Worm (Caenorhabditis elegans): Measurements from ENCODE around the gene col-117.

col-117 gene

ce11 chrIV:8813614-8814013, 10.4 kb downstream of the col-117 start, which contains the start of gene exc-5:
exc-5 (minus strand) TSS chrIV:8813670.
- TF ChIP-seq unc-55 (GFP tag; optimal IDR thresholded peaks at IDR 0.05) (peak; percentile 75), tbx-2 (tag; optimal IDR thresholded peaks at IDR 0.05) (no peak), nfya-1 (tag; optimal IDR thresholded peaks at IDR 0.05) (no peak)

- TF ChIP-seq ceh-14 (tag; optimal IDR thresholded peaks at IDR 0.05) (no peak), C08G9.2 (tag; optimal IDR thresholded peaks at IDR 0.05) (no peak), ceh-19 (GFP tag; optimal IDR thresholded peaks at IDR 0.05) (no peak), npax-4 (tag; optimal IDR thresholded peaks at IDR 0.05) (no peak), pag-3 (tag; optimal IDR thresholded peaks at IDR 0.05; ENCODE audit: borderline replicate concordance) (no peak), ahr-1 (tag; optimal IDR thresholded peaks at IDR 0.05) (no peak), unc-42 (tag; optimal IDR thresholded peaks at IDR 0.05) (no peak), syd-9 (tag; optimal IDR thresholded peaks at IDR 0.05) (no peak), che-1 (tag; optimal IDR thresholded peaks at IDR 0.05) (no peak), ceh-31 (tag; optimal IDR thresholded peaks at IDR 0.05) (no peak), F13H6.1 (tag; optimal IDR thresholded peaks at IDR 0.05) (no peak), lim-6 (tag; optimal IDR thresholded peaks at IDR 0.05) (no peak), pqm-1 (tag; optimal IDR thresholded peaks at IDR 0.05) (no peak), fkh-10 (GFP tag; optimal IDR thresholded peaks at IDR 0.05) (no peak), zip-5 (tag; optimal IDR thresholded peaks at IDR 0.05) (no peak), fkh-6 (tag; optimal IDR thresholded peaks at IDR 0.05) (no peak)
Measured at ce11 chrIV:8807327-8807726, 16.7 kb downstream of the col-117 start.

DNA sequence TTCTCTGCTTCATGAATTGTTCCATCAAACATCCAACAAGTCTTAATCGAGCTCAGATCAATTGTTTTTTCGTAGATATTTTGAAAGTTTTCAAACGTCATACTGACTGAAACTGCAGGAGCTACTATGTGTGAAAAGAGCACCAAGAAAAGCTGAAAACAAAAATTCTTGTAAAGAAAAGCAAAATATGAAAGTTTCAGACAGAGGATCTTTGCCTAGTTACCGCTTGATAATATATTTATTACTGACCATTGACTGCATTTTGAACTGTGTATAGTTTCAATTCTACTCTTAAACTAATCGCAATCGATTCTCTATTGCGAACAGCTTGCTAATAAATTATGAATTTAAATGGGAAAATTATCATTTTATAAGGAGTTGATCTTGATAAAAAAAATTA, 25.7 kb downstream of the col-117 start, which contains the start of gene clec-182:
Gene clec-182 (minus strand): TSS at position 101 of the 400 bp plus-strand sequence.
- TF ChIP-seq tbx-7 (tag; optimal IDR thresholded peaks at IDR 0.05) (no peak), tbx-2 (tag; optimal IDR thresholded peaks at IDR 0.05) (no peak), pag-3 (tag; optimal IDR thresholded peaks at IDR 0.05; ENCODE audit: borderline replicate concordance) (no peak), K09A11.1 (tag; optimal IDR thresholded peaks at IDR 0.05; ENCODE audit: insufficient read depth) (no peak)

- no peak for TF ChIP-seq tbx-7 (tag; optimal IDR thresholded peaks at IDR 0.05)
- TF ChIP-seq pax-1 (tag; optimal IDR thresholded peaks at IDR 0.05): no peak
- TF ChIP-seq ceh-22 (tag; optimal IDR thresholded peaks at IDR 0.05): no peak
- no peak for TF ChIP-seq F13H6.1 (tag; optimal IDR thresholded peaks at IDR 0.05)
- no peak for TF ChIP-seq unc-86 (tag; optimal IDR thresholded peaks at IDR 0.05)
- no peak for TF ChIP-seq ahr-1 (tag; optimal IDR thresholded peaks at IDR 0.05)
- TF ChIP-seq ceh-14 (tag; optimal IDR thresholded peaks at IDR 0.05): no peak
- no peak for TF ChIP-seq ceh-48 (tag; optimal IDR thresholded peaks at IDR 0.05)
- no peak for TF ChIP-seq ceh-24 (tag; optimal IDR thresholded peaks at IDR 0.05)
- no peak for TF ChIP-seq hlh-6 (tag; optimal IDR thresholded peaks at IDR 0.05)
- no peak for TF ChIP-seq syd-9 (tag; optimal IDR thresholded peaks at IDR 0.05)
- no peak for TF ChIP-seq dve-1 (tag; optimal IDR thresholded peaks at IDR 0.05)
Measured at ce11 chrIV:8796246-8796645, 27.7 kb downstream of the col-117 start.

- no peak for TF ChIP-seq hlh-6 (tag; optimal IDR thresholded peaks at IDR 0.05)
- TF ChIP-seq hlh-8 (tag; optimal IDR thresholded peaks at IDR 0.05): no peak
- TF ChIP-seq T23F11.4 (GFP tag; optimal IDR thresholded peaks at IDR 0.05): no peak
- TF ChIP-seq ceh-18 (tag; optimal IDR thresholded peaks at IDR 0.05): peak; percentile 30
- no peak for TF ChIP-seq npax-4 (tag; optimal IDR thresholded peaks at IDR 0.05)
- no peak for TF ChIP-seq ztf-16 (tag; optimal IDR thresholded peaks at IDR 0.05)
- no peak for TF ChIP-seq ceh-48 (tag; optimal IDR thresholded peaks at IDR 0.05)
- no peak for TF ChIP-seq gmeb-2 (tag; optimal IDR thresholded peaks at IDR 0.05)
- TF ChIP-seq ceh-22 (tag; optimal IDR thresholded peaks at IDR 0.05): no peak
- no peak for TF ChIP-seq ceh-24 (tag; optimal IDR thresholded peaks at IDR 0.05)
- no peak for TF ChIP-seq unc-42 (tag; optimal IDR thresholded peaks at IDR 0.05)
- no peak for TF ChIP-seq tbx-7 (tag; optimal IDR thresholded peaks at IDR 0.05)
- peak; percentile 13 for TF ChIP-seq ceh-19 (GFP tag; optimal IDR thresholded peaks at IDR 0.05)
- TF ChIP-seq lim-6 (tag; optimal IDR thresholded peaks at IDR 0.05): no peak
- TF ChIP-seq elt-4 (tag; optimal IDR thresholded peaks at IDR 0.05): no peak
Measured at ce11 chrIV:8794895-8795665, 28.9 kb downstream of the col-117 start.

All from whole organism, late embryonic.